Fruit fly (Drosophila melanogaster) ovary, adult (tissue): Measurements from ENCODE around the gene Gfrl.

ENCODE experiments used
- CG17801 ChIP-seq: fragments of 200-800 bp; optimal IDR thresholded peaks from 2 replicates; lab custom pipeline; 2019; ENCODE audit warnings: missing biosample characterization, mild to moderate bottlenecking, missing genetic modification characterization, moderate library complexity; ENCODE audit not compliant: partially characterized antibody

Gene Gfrl

DNA sequence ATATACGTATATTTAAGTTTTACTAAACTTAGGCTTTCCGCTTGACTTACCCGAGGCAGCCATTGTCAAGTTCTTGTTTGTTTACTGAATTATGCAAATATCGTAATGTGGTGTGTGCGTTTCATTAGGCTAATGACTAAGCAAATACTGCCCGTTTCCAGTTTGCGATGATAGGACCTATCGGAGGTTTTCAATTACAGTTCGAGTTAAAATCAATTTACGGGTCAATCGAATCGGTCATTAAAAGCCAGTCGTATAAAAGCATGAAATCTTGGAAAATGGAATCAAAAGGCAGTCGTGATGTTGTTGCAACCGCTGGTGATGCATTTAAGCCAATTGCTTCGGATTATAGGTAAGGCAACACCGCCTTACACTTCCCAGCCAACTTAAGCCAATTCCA lies 145.7 kb downstream of the Gfrl start, which contains the start of gene Ir92a:
TSS of gene Ir92a (plus strand) at position 301 of the 400 bp plus-strand sequence.
- no peak for TF ChIP-seq CG17801

DNA sequence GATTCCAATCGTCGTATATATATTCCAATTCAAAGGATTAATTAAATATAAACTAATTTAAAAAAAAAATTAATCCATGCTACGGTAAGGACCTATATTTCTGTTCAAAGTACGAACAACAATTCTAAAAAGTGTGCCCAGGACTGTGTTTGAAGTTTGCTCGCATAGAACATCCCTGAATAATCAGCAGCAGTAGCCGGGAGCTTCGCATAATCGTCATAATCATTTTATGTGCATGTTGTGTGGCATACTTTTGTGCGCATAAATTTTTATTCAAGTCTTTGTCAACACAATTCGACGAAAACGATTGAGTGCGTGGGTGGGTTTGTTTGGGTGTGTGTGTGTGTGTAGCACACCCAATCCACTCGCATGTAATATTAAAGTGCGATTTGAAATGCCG lies 151.7 kb downstream of the Gfrl start:
- no peak for TF ChIP-seq CG17801
